Worm (Caenorhabditis elegans): ENCODE measurements around the gene F36H9.7.

Gene F36H9.7

DNA sequence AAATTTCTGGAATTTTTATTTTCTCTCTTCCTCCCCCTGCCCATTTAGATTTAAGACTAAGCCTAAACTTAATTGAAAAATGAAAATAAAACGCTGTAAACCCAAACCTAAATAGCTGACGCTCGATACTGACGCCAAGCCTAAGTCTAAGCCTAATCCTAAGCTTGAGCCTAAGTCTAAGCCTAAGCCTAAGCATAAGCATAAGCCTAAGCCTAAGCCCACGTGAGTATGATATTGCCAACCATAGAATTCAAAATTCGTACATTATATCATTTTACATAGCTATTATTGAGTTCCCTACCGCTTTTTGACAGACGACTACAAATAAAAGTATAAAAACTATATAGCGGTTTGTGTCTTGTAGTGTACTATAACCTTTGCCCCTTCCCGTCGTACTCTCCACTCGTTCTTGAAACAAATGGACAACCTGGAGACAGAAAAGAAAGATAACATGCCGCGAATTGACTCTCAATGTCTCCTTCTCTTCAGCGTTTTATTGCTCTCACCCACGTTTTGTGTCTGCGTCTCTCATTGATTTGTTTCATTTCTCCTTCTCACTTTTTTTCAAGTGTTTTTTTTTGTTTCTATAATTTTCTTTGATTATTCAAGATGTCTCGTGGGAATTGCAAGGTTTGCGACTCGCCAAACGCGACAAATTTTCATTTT, 31.4 kb downstream of the F36H9.7 start, which contains the start of gene nhr-256 (continued):
- TF ChIP-seq F49E8.2 (tag; optimal IDR thresholded peaks at IDR 0.05; ENCODE audit: insufficient read depth) (no peak), bed-1 (GFP tag; IDR thresholded peaks at IDR 0.05) (no peak), ztf-28 (GFP tag; IDR thresholded peaks at IDR 0.05) (no peak), F37B4.10 (GFP tag; IDR thresholded peaks at IDR 0.05) (no peak), akir-1 (GFP tag; optimal IDR thresholded peaks at IDR 0.05) (no peak), madf-8 (GFP tag; conservative IDR thresholded peaks at IDR 0.05) (no peak), fkh-3 (tag; optimal IDR thresholded peaks at IDR 0.05) (no peak), nfya-2 (GFP tag; IDR thresholded peaks at IDR 0.05) (no peak), nhr-90 (tag; optimal IDR thresholded peaks at IDR 0.05) (no peak), rpc-1 (optimal IDR thresholded peaks at IDR 0.05) (no peak), rpc-1 (tag; optimal IDR thresholded peaks at IDR 0.05) (no peak), C06A6.2 (GFP tag; conservative IDR thresholded peaks at IDR 0.05) (no peak), aptf-3 (GFP tag; IDR thresholded peaks at IDR 0.05) (no peak), hlh-26 (GFP tag; conservative IDR thresholded peaks at IDR 0.05) (no peak), snpc-4 (GFP tag; optimal IDR thresholded peaks at IDR 0.05) (no peak), snpc-4 (tag; optimal IDR thresholded peaks at IDR 0.05) (peak in 1 of 4 experiments; percentile 19), gei-17 (GFP tag; optimal IDR thresholded peaks at IDR 0.05) (no peak), attf-6 (GFP tag; IDR thresholded peaks at IDR 0.05) (no peak), Y53F4B.3 (GFP tag; IDR thresholded peaks at IDR 0.05) (no peak), Y56A3A.18 (GFP tag; IDR thresholded peaks at IDR 0.05) (no peak), ceh-58 (GFP tag; IDR thresholded peaks at IDR 0.05) (no peak), rec-8 (tag; optimal IDR thresholded peaks at IDR 0.05) (no peak), zim-3 (tag; optimal IDR thresholded peaks at IDR 0.05) (no peak), dpff-1 (tag; optimal IDR thresholded peaks at IDR 0.05) (no peak), pbrm-1 (GFP tag; IDR thresholded peaks at IDR 0.05) (no peak), madf-10 (tag; optimal IDR thresholded peaks at IDR 0.05) (no peak), F57A8.1 (GFP tag; optimal IDR thresholded peaks at IDR 0.05) (no peak), F52B5.7 (tag; optimal IDR thresholded peaks at IDR 0.05) (no peak), B0261.1 (tag; optimal IDR thresholded peaks at IDR 0.05) (no peak), atf-7 (tag; optimal IDR thresholded peaks at IDR 0.05) (peak; percentile 21), Y67H2A.10 (GFP tag; conservative IDR thresholded peaks at IDR 0.05) (no peak), Y53G8AR.9 (GFP tag; conservative IDR thresholded peaks at IDR 0.05) (no peak), B0336.3 (GFP tag; IDR thresholded peaks at IDR 0.05) (no peak), die-1 (tag; optimal IDR thresholded peaks at IDR 0.05) (no peak), ztf-26 (tag; optimal IDR thresholded peaks at IDR 0.05) (peak; percentile 26), cebp-1 (GFP tag; IDR thresholded peaks at IDR 0.05) (no peak), cebp-1 (tag; optimal IDR thresholded peaks at IDR 0.05) (no peak), madf-6 (GFP tag; IDR thresholded peaks at IDR 0.05) (no peak), F22D6.2 (tag; optimal IDR thresholded peaks at IDR 0.05) (no peak), mel-28 (tag; optimal IDR thresholded peaks at IDR 0.05; ENCODE audit: borderline replicate concordance) (no peak), T07F8.4 (tag; optimal IDR thresholded peaks at IDR 0.05) (no peak), ceh-91 (GFP tag; IDR thresholded peaks at IDR 0.05) (no peak), lin-26 (GFP tag; IDR thresholded peaks at IDR 0.05) (no peak), B0019.2 (GFP tag; conservative IDR thresholded peaks at IDR 0.05) (no peak), hmg-20 (GFP tag; IDR thresholded peaks at IDR 0.05) (no peak)

All from whole organism, young adult.